Worm (Caenorhabditis elegans) whole organism, L3 larva: ENCODE measurements around the gene algn-8.

ENCODE experiments used
- R02D3.7 ChIP-seq: fragments of 150-350 bp; optimal IDR thresholded peaks from 2 replicates; lab custom pipeline; 2014; ENCODE audit warnings: missing biosample characterization, missing genetic modification characterization
- ceh-16 ChIP-seq: sonication (generic microtip); optimal IDR thresholded peaks from 2 replicates; lab custom pipeline; 2017; ENCODE audit warnings: missing biosample characterization, missing genetic modification characterization
- ceh-28 ChIP-seq: fragments of 150-350 bp; optimal IDR thresholded peaks from 2 replicates; lab custom pipeline; 2014; ENCODE audit warnings: missing biosample characterization, missing genetic modification reagents, missing genetic modification characterization
- ceh-82 ChIP-seq: fragments of 150-350 bp; optimal IDR thresholded peaks from 2 replicates; lab custom pipeline; 2014; ENCODE audit warnings: missing biosample characterization, missing genetic modification characterization
- ceh-9 ChIP-seq: sonication (generic microtip); optimal IDR thresholded peaks from 2 replicates; lab custom pipeline; 2018; ENCODE audit warnings: missing biosample characterization, missing genetic modification characterization
- daf-12 ChIP-seq: fragments of 150-350 bp; optimal IDR thresholded peaks from 2 replicates; lab custom pipeline; 2014; ENCODE audit warnings: missing biosample characterization, missing genetic modification reagents, missing genetic modification characterization
- egl-5 ChIP-seq: fragments of 150-350 bp; optimal IDR thresholded peaks from 2 replicates; lab custom pipeline; 2017; ENCODE audit warnings: missing biosample characterization, missing genetic modification reagents, missing genetic modification characterization, inconsistent platforms
- elt-1 ChIP-seq: fragments of 150-350 bp; optimal IDR thresholded peaks from 2 replicates; lab custom pipeline; 2014; ENCODE audit warnings: missing biosample characterization, missing genetic modification characterization
- elt-2 ChIP-seq: sonication (generic microtip); optimal IDR thresholded peaks from 2 replicates; lab custom pipeline; 2016; ENCODE audit warnings: missing genetic modification reagents, mild to moderate bottlenecking, missing genetic modification characterization, missing compliant biosample characterization
- fos-1 ChIP-seq: fragments of 150-350 bp; optimal IDR thresholded peaks from 2 replicates; lab custom pipeline; 2014; ENCODE audit warnings: missing biosample characterization, missing genetic modification characterization
- hmg-11 ChIP-seq: sonication (generic microtip); optimal IDR thresholded peaks from 2 replicates; lab custom pipeline; 2016; ENCODE audit warnings: missing genetic modification characterization, missing compliant biosample characterization
- jun-1 ChIP-seq: fragments of 150-350 bp; optimal IDR thresholded peaks from 2 replicates; lab custom pipeline; 2014; ENCODE audit warnings: missing biosample characterization, missing genetic modification reagents, missing genetic modification characterization
- lin-15B ChIP-seq: fragments of 150-350 bp; optimal IDR thresholded peaks from 2 replicates; lab custom pipeline; 2014; ENCODE audit warnings: missing biosample characterization, missing genetic modification characterization
- lin-39 ChIP-seq: fragments of 150-350 bp; optimal IDR thresholded peaks from 2 replicates; lab custom pipeline; 2018; ENCODE audit warnings: missing biosample characterization, missing genetic modification reagents, missing genetic modification characterization
- lsy-12 ChIP-seq: sonication (generic microtip); optimal IDR thresholded peaks from 2 replicates; lab custom pipeline; 2016; ENCODE audit warnings: mild to moderate bottlenecking, missing genetic modification characterization, missing compliant biosample characterization
- mml-1 ChIP-seq: fragments of 150-350 bp; sonication (generic microtip); optimal IDR thresholded peaks from 3 replicates; lab custom pipeline; 2014; ENCODE audit warnings: missing biosample characterization, missing genetic modification characterization
- nfya-1 ChIP-seq: sonication (generic microtip); optimal IDR thresholded peaks from 2 replicates; lab custom pipeline; 2017; ENCODE audit warnings: missing genetic modification characterization, mild to moderate bottlenecking, missing compliant biosample characterization, antibody characterized with exemption, moderate library complexity; ENCODE audit not compliant: insufficient read depth
- nhr-12 ChIP-seq: fragments of 150-350 bp; optimal IDR thresholded peaks from 2 replicates; lab custom pipeline; 2014; ENCODE audit warnings: missing biosample characterization, missing genetic modification characterization
- nhr-23 ChIP-seq: fragments of 150-350 bp; optimal IDR thresholded peaks from 2 replicates; lab custom pipeline; 2014; ENCODE audit warnings: missing biosample characterization, missing genetic modification reagents, missing genetic modification characterization
- nhr-237 ChIP-seq: fragments of 150-350 bp; optimal IDR thresholded peaks from 2 replicates; lab custom pipeline; 2014; ENCODE audit warnings: missing biosample characterization, missing genetic modification characterization
- nhr-25 ChIP-seq: sonication (generic microtip); optimal IDR thresholded peaks from 2 replicates; lab custom pipeline; 2017; ENCODE audit warnings: missing biosample characterization, missing genetic modification characterization
- nhr-43 ChIP-seq: sonication (generic microtip); optimal IDR thresholded peaks from 2 replicates; lab custom pipeline; 2016; ENCODE audit warnings: mild to moderate bottlenecking, missing genetic modification characterization, missing compliant biosample characterization; ENCODE audit not compliant: poor library complexity, severe bottlenecking
- nhr-77 ChIP-seq: fragments of 150-350 bp; optimal IDR thresholded peaks from 2 replicates; lab custom pipeline; 2014; ENCODE audit warnings: missing biosample characterization, missing genetic modification characterization
- pha-4 ChIP-seq: fragments of 150-350 bp; optimal IDR thresholded peaks from 2 replicates; lab custom pipeline; 2014; ENCODE audit warnings: missing biosample characterization, missing genetic modification reagents, missing genetic modification characterization
- pqm-1 ChIP-seq: fragments of 150-350 bp; optimal IDR thresholded peaks from 2 replicates; lab custom pipeline; 2017; ENCODE audit warnings: missing biosample characterization, missing genetic modification characterization, inconsistent platforms
- sea-2 ChIP-seq: fragments of 150-350 bp; sonication (generic microtip); optimal IDR thresholded peaks from 4 replicates; lab custom pipeline; 2014; ENCODE audit warnings: missing biosample characterization, missing genetic modification reagents, missing genetic modification characterization
- skn-1 ChIP-seq: fragments of 150-350 bp; optimal IDR thresholded peaks from 2 replicates; lab custom pipeline; 2014; ENCODE audit warnings: missing biosample characterization, missing genetic modification characterization
- snpc-4 ChIP-seq: fragments of 150-350 bp; optimal IDR thresholded peaks from 2 replicates; lab custom pipeline; 2014; ENCODE audit warnings: missing biosample characterization, missing genetic modification characterization
- tbx-2 ChIP-seq: sonication (generic microtip); optimal IDR thresholded peaks from 2 replicates; lab custom pipeline; 2016; ENCODE audit warnings: mild to moderate bottlenecking, missing genetic modification characterization, missing compliant biosample characterization
- unc-39 ChIP-seq: sonication (generic microtip); optimal IDR thresholded peaks from 4 replicates; lab custom pipeline; 2017; ENCODE audit warnings: missing biosample characterization, missing genetic modification characterization
- unc-62 ChIP-seq: fragments of 150-350 bp; sonication (generic microtip); optimal IDR thresholded peaks from 4 replicates; lab custom pipeline; 2014; ENCODE audit warnings: missing biosample characterization, missing genetic modification reagents, missing genetic modification characterization
- ztf-11 ChIP-seq: fragments of 150-350 bp; optimal IDR thresholded peaks from 2 replicates; lab custom pipeline; 2014; ENCODE audit warnings: missing biosample characterization, missing genetic modification characterization
- ztf-4 ChIP-seq: fragments of 150-350 bp; optimal IDR thresholded peaks from 2 replicates; lab custom pipeline; 2014; ENCODE audit warnings: missing biosample characterization, missing genetic modification characterization

The algn-8 gene

DNA sequence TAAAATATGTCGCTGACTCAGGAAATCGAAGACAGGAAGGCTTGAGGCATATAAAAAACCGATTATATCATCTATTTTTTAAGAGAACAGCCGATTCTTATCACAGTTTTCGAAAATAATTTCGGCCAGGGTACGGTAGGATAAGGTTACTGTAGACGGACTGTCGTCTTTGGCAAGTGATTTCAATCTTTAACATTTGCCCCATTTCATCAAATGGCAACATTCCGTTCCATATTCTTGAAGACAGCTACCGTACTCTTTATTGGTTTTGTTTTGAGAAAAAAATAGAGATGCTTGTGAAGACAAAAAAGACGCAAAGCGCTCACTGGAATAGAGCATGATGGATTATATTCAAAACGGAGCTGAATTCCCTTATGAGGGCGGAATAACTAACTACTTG lies 12.5 kb upstream of the algn-8 start:
- TF ChIP-seq elt-2 (tag; lab: Kevin White, UChicago), result no peak
- no peak for TF ChIP-seq jun-1 (tag; lab: Kevin White, UChicago)
- TF ChIP-seq daf-12 (tag; lab: Kevin White, UChicago), result no peak
- TF ChIP-seq unc-39 (tag; lab: Kevin White, UChicago), result no peak
- TF ChIP-seq ceh-9 (tag; lab: Kevin White, UChicago), result no peak
- no peak for TF ChIP-seq mml-1 (tag; lab: Kevin White, UChicago)
- no peak for TF ChIP-seq nhr-25 (tag; lab: Kevin White, UChicago)
- TF ChIP-seq ceh-82, result no peak
- TF ChIP-seq unc-62 (GFP tag; lab: Kevin White, UChicago), result no peak
- TF ChIP-seq ceh-16 (tag; lab: Kevin White, UChicago), result no peak

- TF ChIP-seq snpc-4 (tag; lab: Kevin White, UChicago) (no peak), elt-2 (tag; lab: Kevin White, UChicago) (peak; percentile 72), ztf-4 (tag; lab: Kevin White, UChicago) (no peak), lsy-12 (tag; lab: Kevin White, UChicago) (no peak), ceh-9 (tag; lab: Kevin White, UChicago) (no peak), nhr-237 (no peak), pqm-1 (peak; percentile 58), fos-1 (tag; lab: Kevin White, UChicago) (no peak), jun-1 (tag; lab: Kevin White, UChicago) (no peak), sea-2 (GFP tag; lab: Kevin White, UChicago) (no peak)
Measured at ce11 chrII:9895173-9895572, 8.9 kb upstream of the algn-8 start.

DNA sequence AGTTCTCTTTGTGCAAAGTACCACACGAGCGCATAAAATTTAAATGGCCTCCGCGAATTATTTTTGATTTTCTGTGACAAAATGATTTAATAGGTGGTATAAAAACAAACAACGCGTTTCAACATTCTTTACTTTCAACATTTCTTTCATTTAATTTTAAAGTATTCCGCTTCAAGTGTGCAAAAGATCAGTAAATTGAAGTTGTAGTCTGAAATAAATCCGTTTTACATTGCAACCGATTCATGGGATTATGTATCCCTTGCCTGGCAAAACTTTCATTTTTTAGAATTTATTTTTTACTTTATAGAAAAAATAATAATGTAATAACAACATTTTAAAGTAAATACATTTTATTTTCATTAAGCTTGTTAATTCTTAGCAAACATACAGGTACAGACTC lies 8.2 kb upstream of the algn-8 start, which contains the start of gene F26C11.1:
Gene F26C11.1, plus strand, starts transcription at position 301 of the 400 bp plus-strand sequence.
- no peak for TF ChIP-seq nhr-12 (tag; lab: Kevin White, UChicago)

- TF ChIP-seq lin-15B (tag; lab: Kevin White, UChicago) (peak; percentile 52), ztf-4 (tag; lab: Kevin White, UChicago) (no peak), nfya-1 (peak; percentile 97), nhr-25 (tag; lab: Kevin White, UChicago) (peak; percentile 26), R02D3.7 (tag; lab: Kevin White, UChicago) (peak; percentile 28), lin-39 (peak; percentile 14), mml-1 (tag; lab: Kevin White, UChicago) (no peak), pha-4 (tag; lab: Kevin White, UChicago) (peak; percentile 78), jun-1 (tag; lab: Kevin White, UChicago) (no peak), elt-2 (tag; lab: Kevin White, UChicago) (peak; percentile 21), nhr-23 (peak; percentile 87), snpc-4 (tag; lab: Kevin White, UChicago) (peak; percentile 69), tbx-2 (tag; lab: Kevin White, UChicago) (no peak), fos-1 (tag; lab: Kevin White, UChicago) (no peak), ztf-11 (tag; lab: Kevin White, UChicago) (no peak), hmg-11 (tag; lab: Kevin White, UChicago) (peak; percentile 52), ceh-28 (tag; lab: Kevin White, UChicago) (peak; percentile 14), nhr-77 (tag; lab: Kevin White, UChicago) (peak; percentile 17), egl-5 (tag; lab: Kevin White, UChicago) (peak; percentile 9), nhr-43 (peak; percentile 37), unc-39 (tag; lab: Kevin White, UChicago) (no peak)
Measured at ce11 chrII:9892409-9892808, 6.2 kb upstream of the algn-8 start, which contains the start of gene C08H9.16. Gene C08H9.16, plus strand, starts transcription at chrII:9892778.

DNA sequence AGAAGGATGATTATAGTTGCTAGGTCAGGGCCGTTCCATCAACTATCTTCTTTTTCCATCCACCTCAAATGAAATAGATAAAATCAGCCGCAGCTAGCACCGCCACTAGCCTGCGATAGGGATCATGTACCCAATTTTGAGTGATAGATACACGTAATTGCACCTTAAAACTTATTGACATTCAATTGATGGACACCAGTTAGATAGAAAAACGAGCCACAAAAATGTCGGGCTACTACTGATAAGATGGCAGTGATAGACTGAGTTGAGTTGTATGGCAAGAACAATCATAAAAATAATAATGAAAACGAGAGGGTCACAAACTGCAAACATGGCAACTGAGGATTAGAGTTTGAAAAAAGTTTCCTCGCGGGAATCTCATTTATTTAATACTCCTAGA lies 5.6 kb upstream of the algn-8 start:
- no peak for TF ChIP-seq unc-39 (tag; lab: Kevin White, UChicago)
- TF ChIP-seq elt-1 (tag; lab: Kevin White, UChicago), result peak; percentile 91
- TF ChIP-seq unc-62 (GFP tag; lab: Kevin White, UChicago), result no peak
- no peak for TF ChIP-seq skn-1
- TF ChIP-seq elt-2 (tag; lab: Kevin White, UChicago), result peak; percentile 75
- peak; percentile 48 for TF ChIP-seq pqm-1
- TF ChIP-seq nhr-43, result no peak
- no peak for TF ChIP-seq nhr-77 (tag; lab: Kevin White, UChicago)
- peak; percentile 2 for TF ChIP-seq nhr-23
